Fruit fly (Drosophila melanogaster) whole organism, prepupa: ENCODE results near the gene Eip78C.

Source experiments
- Blimp-1 ChIP-seq: fragments of 200-800 bp; sonication (Bioruptor generic); optimal IDR thresholded peaks from 3 replicates; lab custom pipeline; 2017; ENCODE audit warnings: missing biosample characterization, missing genetic modification characterization, mild to moderate bottlenecking, moderate library complexity, missing genetic modification reagents
- CG11762 ChIP-seq: fragments of 200-800 bp; sonication (Bioruptor generic); optimal IDR thresholded peaks from 3 replicates; lab custom pipeline; 2016; ENCODE audit warnings: missing biosample characterization, missing genetic modification characterization; ENCODE audit not compliant: insufficient read depth
- CG11902 ChIP-seq: fragments of 200-800 bp; sonication (Bioruptor generic); optimal IDR thresholded peaks from 3 replicates; lab custom pipeline; 2016; ENCODE audit warnings: missing biosample characterization, missing genetic modification characterization
- CG1621 ChIP-seq: fragments of 200-800 bp; sonication (Bioruptor generic); optimal IDR thresholded peaks from 3 replicates; lab custom pipeline; 2018; ENCODE audit warnings: missing biosample characterization, mild to moderate bottlenecking, missing genetic modification characterization
- CG16779 ChIP-seq: fragments of 200-800 bp; sonication (Bioruptor generic); optimal IDR thresholded peaks from 3 replicates; lab custom pipeline; 2017; ENCODE audit warnings: missing biosample characterization, mild to moderate bottlenecking, missing genetic modification characterization
- CG3032 ChIP-seq: fragments of 200-800 bp; optimal IDR thresholded peaks from 2 replicates; lab custom pipeline; 2019; ENCODE audit warnings: missing biosample characterization, mild to moderate bottlenecking, missing genetic modification characterization, moderate library complexity
- CG32006 ChIP-seq: fragments of 200-800 bp; sonication (Bioruptor generic); optimal IDR thresholded peaks from 3 replicates; lab custom pipeline; 2017; ENCODE audit warnings: missing biosample characterization, mild to moderate bottlenecking, missing genetic modification characterization
- CG34406 ChIP-seq: fragments of 200-800 bp; sonication (Bioruptor generic); optimal IDR thresholded peaks from 3 replicates; lab custom pipeline; 2016; ENCODE audit warnings: missing biosample characterization, missing genetic modification characterization
- CG4318 ChIP-seq: fragments of 200-800 bp; sonication (Bioruptor generic); optimal IDR thresholded peaks from 3 replicates; lab custom pipeline; 2017; ENCODE audit warnings: missing biosample characterization, mild to moderate bottlenecking, missing genetic modification characterization
- CG6276 ChIP-seq: fragments of 200-800 bp; sonication (Bioruptor generic); optimal IDR thresholded peaks from 2 replicates; lab custom pipeline; 2017; ENCODE audit warnings: missing biosample characterization, mild to moderate bottlenecking, missing genetic modification characterization
- CG6792 ChIP-seq: fragments of 200-800 bp; sonication (Bioruptor generic); optimal IDR thresholded peaks from 3 replicates; lab custom pipeline; 2016; ENCODE audit warnings: missing biosample characterization, missing genetic modification characterization
- CG6808 ChIP-seq: fragments of 200-800 bp; sonication (Bioruptor generic); optimal IDR thresholded peaks from 3 replicates; lab custom pipeline; 2017; ENCODE audit warnings: missing biosample characterization, missing genetic modification characterization, mild to moderate bottlenecking, moderate library complexity, missing genetic modification reagents
- CG6854 ChIP-seq: fragments of 200-800 bp; sonication (Bioruptor generic); optimal IDR thresholded peaks from 2 replicates; lab custom pipeline; 2017; ENCODE audit warnings: missing biosample characterization, mild to moderate bottlenecking, missing genetic modification characterization
- CG7368 ChIP-seq: fragments of 200-800 bp; sonication (Bioruptor generic); optimal IDR thresholded peaks from 3 replicates; lab custom pipeline; 2016; ENCODE audit warnings: missing biosample characterization, missing genetic modification characterization
- CG8119 ChIP-seq: fragments of 200-800 bp; sonication (Bioruptor generic); IDR thresholded peaks from 3 replicates; pipeline ENCODE4 v1.3.6; 2022; ENCODE audit warnings: missing biosample characterization, missing genetic modification characterization
- CG8632 ChIP-seq: fragments of 200-800 bp; sonication (Bioruptor generic); optimal IDR thresholded peaks from 3 replicates; lab custom pipeline; 2016; ENCODE audit warnings: missing biosample characterization, missing genetic modification characterization
- Eip75B ChIP-seq: fragments of 200-800 bp; sonication (Bioruptor generic); optimal IDR thresholded peaks from 3 replicates; lab custom pipeline; 2016; ENCODE audit warnings: missing biosample characterization, missing genetic modification characterization
- Eip78C ChIP-seq: fragments of 200-800 bp; sonication (Bioruptor generic); peaks from one replicate; lab custom pipeline; 2016; ENCODE audit warnings: missing biosample characterization, missing genetic modification characterization
- Eip93F ChIP-seq: fragments of 200-800 bp; sonication (Bioruptor generic); optimal IDR thresholded peaks from 2 replicates; lab custom pipeline; 2016; ENCODE audit warnings: missing biosample characterization, mild to moderate bottlenecking, missing genetic modification characterization
- Ets21C ChIP-seq: fragments of 200-800 bp; sonication (Bioruptor generic); optimal IDR thresholded peaks from 3 replicates; lab custom pipeline; 2016; ENCODE audit warnings: missing biosample characterization, missing genetic modification characterization
- Gug ChIP-seq: fragments of 200-800 bp; sonication (Bioruptor generic); IDR thresholded peaks from 2 replicates; pipeline ENCODE4 v1.3.6; 2022; ENCODE audit warnings: missing biosample characterization, missing genetic modification characterization
- Hr38 ChIP-seq: sonication (Bioruptor generic); optimal IDR thresholded peaks from 2 replicates; lab custom pipeline; 2016; ENCODE audit warnings: missing biosample characterization, missing genetic modification characterization
- Hr4 ChIP-seq: fragments of 200-800 bp; sonication (Bioruptor generic); optimal IDR thresholded peaks from 3 replicates; lab custom pipeline; 2016; ENCODE audit warnings: missing biosample characterization, missing genetic modification characterization
- Lpt ChIP-seq: fragments of 200-800 bp; sonication (Bioruptor generic); optimal IDR thresholded peaks from 3 replicates; lab custom pipeline; 2016; ENCODE audit warnings: missing biosample characterization, missing genetic modification characterization
- Met ChIP-seq: fragments of 200-800 bp; sonication (Bioruptor generic); optimal IDR thresholded peaks from 3 replicates; lab custom pipeline; 2016; ENCODE audit warnings: missing biosample characterization, missing genetic modification characterization
- OdsH ChIP-seq: fragments of 200-800 bp; sonication (Bioruptor generic); optimal IDR thresholded peaks from 3 replicates; lab custom pipeline; 2016; ENCODE audit warnings: missing biosample characterization, missing genetic modification characterization
- Sox102F ChIP-seq: fragments of 200-800 bp; sonication (Bioruptor generic); optimal IDR thresholded peaks from 2 replicates; lab custom pipeline; 2016; ENCODE audit warnings: missing biosample characterization, mild to moderate bottlenecking, missing genetic modification characterization
- Sox14 ChIP-seq: fragments of 200-800 bp; sonication (Bioruptor generic); optimal IDR thresholded peaks from 3 replicates; lab custom pipeline; 2016; ENCODE audit warnings: missing biosample characterization, missing genetic modification characterization
- Sox15 ChIP-seq: fragments of 200-800 bp; sonication (Bioruptor generic); optimal IDR thresholded peaks from 3 replicates; lab custom pipeline; 2016; ENCODE audit warnings: missing biosample characterization, missing genetic modification characterization
- cyc ChIP-seq: fragments of 200-800 bp; sonication (Bioruptor generic); optimal IDR thresholded peaks from 3 replicates; lab custom pipeline; 2016; ENCODE audit warnings: missing biosample characterization, missing genetic modification characterization
- dac ChIP-seq: fragments of 200-800 bp; sonication (Bioruptor generic); optimal IDR thresholded peaks from 2 replicates; lab custom pipeline; 2017; ENCODE audit warnings: missing biosample characterization, mild to moderate bottlenecking, missing genetic modification characterization
- dsx ChIP-seq: fragments of 200-800 bp; optimal IDR thresholded peaks from 3 replicates; lab custom pipeline; 2019; ENCODE audit warnings: missing biosample characterization, mild to moderate bottlenecking, missing genetic modification characterization, moderate library complexity; ENCODE audit not compliant: poor library complexity, severe bottlenecking
- eg ChIP-seq: fragments of 200-800 bp; sonication (Bioruptor generic); IDR thresholded peaks from 3 replicates; pipeline ENCODE4 v1.3.6; 2022; ENCODE audit warnings: missing biosample characterization, missing genetic modification characterization
- esn ChIP-seq: fragments of 200-800 bp; sonication (Bioruptor generic); optimal IDR thresholded peaks from 2 replicates; lab custom pipeline; 2016; ENCODE audit warnings: missing biosample characterization, mild to moderate bottlenecking, missing genetic modification characterization, moderate library complexity
- fd85E ChIP-seq: fragments of 200-800 bp; sonication (Bioruptor generic); optimal IDR thresholded peaks from 3 replicates; lab custom pipeline; 2016; ENCODE audit warnings: missing biosample characterization, missing genetic modification characterization
- fkh ChIP-seq: fragments of 200-800 bp; sonication (Bioruptor generic); optimal IDR thresholded peaks from 3 replicates; lab custom pipeline; 2017; ENCODE audit warnings: missing biosample characterization, mild to moderate bottlenecking, missing genetic modification characterization, moderate library complexity
- lz ChIP-seq: fragments of 200-800 bp; sonication (Bioruptor generic); optimal IDR thresholded peaks from 3 replicates; lab custom pipeline; 2016; ENCODE audit warnings: missing biosample characterization, missing genetic modification characterization
- net ChIP-seq: fragments of 200-800 bp; sonication (Bioruptor generic); optimal IDR thresholded peaks from 3 replicates; lab custom pipeline; 2016; ENCODE audit warnings: missing biosample characterization, missing genetic modification characterization
- pdm3 ChIP-seq: fragments of 200-800 bp; sonication (Bioruptor generic); optimal IDR thresholded peaks from 3 replicates; lab custom pipeline; 2016; ENCODE audit warnings: missing biosample characterization, missing genetic modification characterization
- salr ChIP-seq, 2 experiments: fragments of 200-800 bp; sonication (Bioruptor generic); optimal IDR thresholded peaks; 3 replicates each; lab custom pipeline; 2016 to 2018; ENCODE audit warnings: missing biosample characterization in 2 of 2, missing genetic modification characterization in 2 of 2, mild to moderate bottlenecking in 1 of 2
- spab ChIP-seq: fragments of 200-800 bp; sonication (Bioruptor generic); optimal IDR thresholded peaks from 2 replicates; lab custom pipeline; 2017; ENCODE audit warnings: missing biosample characterization, mild to moderate bottlenecking, missing genetic modification characterization, missing genetic modification reagents
- ss ChIP-seq, 2 experiments: fragments of 200-800 bp; sonication (Bioruptor generic); optimal IDR thresholded peaks; 2 replicates in 1 of 2; 3 replicates in 1 of 2; lab custom pipeline; 2017 to 2018; ENCODE audit warnings: mild to moderate bottlenecking in 2 of 2, missing biosample characterization in 2 of 2, missing genetic modification characterization in 2 of 2, moderate library complexity in 1 of 2
- svp ChIP-seq: fragments of 200-800 bp; sonication (Bioruptor generic); peaks from one replicate; lab custom pipeline; 2016; ENCODE audit warnings: missing biosample characterization, missing genetic modification characterization
- vri ChIP-seq: fragments of 200-800 bp; sonication (Bioruptor generic); optimal IDR thresholded peaks from 3 replicates; lab custom pipeline; 2016; ENCODE audit warnings: missing biosample characterization, mild to moderate bottlenecking, missing genetic modification characterization

The Eip78C gene

DNA sequence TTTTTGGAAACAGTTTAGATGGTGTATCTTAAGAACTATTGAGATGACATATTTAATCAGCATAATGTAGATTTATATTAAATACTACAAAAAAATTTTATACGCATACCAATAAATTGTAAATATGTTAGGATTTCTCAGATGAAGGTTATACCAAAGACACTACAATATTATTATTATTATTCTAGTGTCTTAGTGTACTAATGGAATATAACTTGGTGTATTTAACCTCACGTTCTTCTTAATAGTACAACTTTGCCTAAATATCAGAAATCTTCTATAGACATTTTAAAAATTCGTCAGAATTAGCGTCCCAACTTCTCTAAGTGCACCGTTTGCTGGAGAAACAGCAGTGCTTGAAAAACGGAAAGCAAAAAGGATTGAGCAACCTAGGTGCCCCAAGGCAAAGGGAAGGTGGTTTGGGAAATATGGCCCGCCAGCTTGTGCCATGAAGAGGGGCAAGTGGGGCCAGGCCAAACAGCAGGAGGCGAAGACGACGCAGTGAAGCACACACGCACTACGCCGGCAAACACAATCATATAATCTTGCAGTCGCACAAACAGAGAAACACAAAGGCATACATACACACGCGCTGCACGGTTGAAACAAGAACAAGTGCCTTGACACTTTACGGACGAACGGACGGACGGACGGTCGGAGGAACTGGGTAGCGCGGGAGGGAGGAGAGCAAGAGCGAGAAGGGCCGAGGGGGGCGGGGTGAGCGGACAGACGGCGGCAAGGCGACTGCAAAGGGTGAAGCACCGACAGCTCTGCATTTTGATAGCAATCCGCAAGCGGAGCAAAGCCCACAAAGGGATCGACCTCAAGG, 26.7 kb downstream of the Eip78C start (continued):
- peak; percentile 59 for TF ChIP-seq fkh (GFP tag; lab: Kevin White, UChicago)
- no peak for TF ChIP-seq Ets21C (GFP tag; lab: Kevin White, UChicago)
- TF ChIP-seq Eip93F (GFP tag; lab: Kevin White, UChicago), result no peak
- TF ChIP-seq CG6792, result peak; percentile 39
- peak; percentile 28 for TF ChIP-seq CG11902
- no peak for TF ChIP-seq dac (GFP tag; lab: Kevin White, UChicago)
- peak; percentile 34 for TF ChIP-seq net (GFP tag; lab: Kevin White, UChicago)
- peak; percentile 59 for TF ChIP-seq lz (GFP tag; lab: Kevin White, UChicago)
- TF ChIP-seq svp (GFP tag; lab: Kevin White, UChicago), result peak; percentile 69
- peak; percentile 49 for TF ChIP-seq Met (GFP tag; lab: Kevin White, UChicago)
- peak; percentile 51 for TF ChIP-seq cyc
- peak; percentile 1 to 80 for TF ChIP-seq salr (GFP tag; optimal IDR thresholded peaks at IDR 0.05; lab: Kevin White, UChicago)
- TF ChIP-seq CG6808 (GFP tag; lab: Kevin White, UChicago), result peak; percentile 66
- TF ChIP-seq CG4318, result no peak
- no peak for TF ChIP-seq CG6854 (GFP tag; lab: Kevin White, UChicago)
- no peak for TF ChIP-seq Gug (GFP tag; lab: Robert Waterston, UW)
- TF ChIP-seq fd85E (GFP tag; lab: Kevin White, UChicago), result no peak
- TF ChIP-seq Hr38 (GFP tag; lab: Kevin White, UChicago), result no peak
- TF ChIP-seq CG8632, result peak; percentile 55
- TF ChIP-seq CG32006 (GFP tag; lab: Kevin White, UChicago), result peak; percentile 36
- TF ChIP-seq Sox14 (GFP tag; lab: Kevin White, UChicago), result no peak
- no peak for TF ChIP-seq CG6276 (GFP tag; lab: Kevin White, UChicago)
- no peak for TF ChIP-seq ss (GFP tag; optimal IDR thresholded peaks at IDR 0.05; lab: Kevin White, UChicago)
- peak; percentile 42 for TF ChIP-seq pdm3
- peak; percentile 53 for TF ChIP-seq CG34406 (GFP tag; lab: Kevin White, UChicago)
- peak; percentile 77 for TF ChIP-seq CG3032 (tag; lab: Kevin White, UChicago)
- TF ChIP-seq spab (GFP tag; lab: Kevin White, UChicago), result peak; percentile 79
- peak; percentile 99 for TF ChIP-seq Eip78C (GFP tag; lab: Kevin White, UChicago)
- no peak for TF ChIP-seq eg
- peak; percentile 4 for TF ChIP-seq Sox102F (GFP tag; lab: Kevin White, UChicago)
- peak; percentile 80 for TF ChIP-seq esn (GFP tag; lab: Kevin White, UChicago)
- TF ChIP-seq, all 60 proteins: peak for 37

DNA sequence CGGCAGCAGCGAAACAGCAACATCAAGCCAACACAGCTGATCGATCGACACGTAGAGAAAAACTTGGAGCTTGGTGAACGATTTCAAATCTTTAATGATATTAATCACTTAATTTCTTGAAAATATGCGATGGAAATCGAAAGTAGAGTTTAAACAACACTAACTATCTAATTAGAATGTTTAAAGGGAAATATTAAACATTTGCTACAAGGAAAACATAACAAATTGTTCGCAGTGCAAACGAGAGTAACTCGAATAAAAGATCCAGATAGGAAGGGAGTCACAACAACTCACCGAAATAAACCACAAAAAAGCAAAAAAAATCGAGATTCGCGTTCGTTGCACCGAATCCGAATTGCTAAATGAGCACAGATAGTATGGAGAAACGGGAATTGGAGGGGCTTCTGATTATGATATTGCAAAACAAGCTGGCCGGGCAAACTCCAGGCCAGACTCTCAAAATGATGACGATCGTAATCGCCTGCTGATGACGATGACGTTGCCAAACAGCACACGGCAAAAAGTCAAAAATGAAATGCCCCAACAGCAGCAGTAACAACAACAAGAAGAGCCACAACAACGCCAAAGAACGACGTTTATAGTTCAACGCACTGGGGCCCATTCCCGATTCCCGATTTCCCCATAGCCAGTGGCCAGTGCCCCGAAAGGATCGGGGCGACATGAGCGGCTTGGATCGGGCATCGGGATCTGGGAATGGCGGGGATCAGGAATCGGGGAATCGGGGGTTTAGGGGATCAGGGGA, 27.5 kb downstream of the Eip78C start:
- TF ChIP-seq Lpt (GFP tag; lab: Kevin White, UChicago), result peak; percentile 89
- TF ChIP-seq CG3032 (tag; lab: Kevin White, UChicago), result peak; percentile 99
- TF ChIP-seq Sox102F (GFP tag; lab: Kevin White, UChicago), result peak; percentile 99
- TF ChIP-seq Eip93F (GFP tag; lab: Kevin White, UChicago), result peak; percentile 99
- TF ChIP-seq CG6276 (GFP tag; lab: Kevin White, UChicago), result peak; percentile 71
- TF ChIP-seq pdm3, result peak; percentile 99
- peak; percentile 98 for TF ChIP-seq Sox14 (GFP tag; lab: Kevin White, UChicago)
- TF ChIP-seq Hr4 (GFP tag; lab: Kevin White, UChicago), result peak; percentile 83
- peak; percentile 99 for TF ChIP-seq Eip75B (GFP tag; lab: Kevin White, UChicago)
- peak; percentile 98 for TF ChIP-seq CG6808 (GFP tag; lab: Kevin White, UChicago)
- peak; percentile 72 for TF ChIP-seq Gug (GFP tag; lab: Robert Waterston, UW)
- TF ChIP-seq CG16779, result peak; percentile 90
- no peak for TF ChIP-seq fkh (GFP tag; lab: Kevin White, UChicago)
- TF ChIP-seq Eip78C (GFP tag; lab: Kevin White, UChicago), result peak; percentile 100
- TF ChIP-seq svp (GFP tag; lab: Kevin White, UChicago), result peak; percentile 100
- peak; percentile 98 for TF ChIP-seq dsx
- TF ChIP-seq Hr38 (GFP tag; lab: Kevin White, UChicago), result no peak
- TF ChIP-seq eg, result peak; percentile 82
- TF ChIP-seq vri (GFP tag; lab: Kevin White, UChicago), result peak; percentile 99
- peak; percentile 65 for TF ChIP-seq CG4318
- peak; percentile 98 for TF ChIP-seq OdsH (GFP tag; lab: Kevin White, UChicago)
- peak; percentile 98 for TF ChIP-seq CG7368 (GFP tag; lab: Kevin White, UChicago)
- TF ChIP-seq fd85E (GFP tag; lab: Kevin White, UChicago), result peak; percentile 97
- peak; percentile 98 for TF ChIP-seq Sox15
- TF ChIP-seq CG1621 (tag; lab: Kevin White, UChicago), result peak; percentile 96
- peak; percentile 88 for TF ChIP-seq CG8119 (GFP tag; lab: Robert Waterston, UW)
- TF ChIP-seq Blimp-1, result peak; percentile 97
- peak; percentile 99 for TF ChIP-seq lz (GFP tag; lab: Kevin White, UChicago)
- TF ChIP-seq CG6792, result peak; percentile 99
- TF ChIP-seq CG11762 (GFP tag; lab: Kevin White, UChicago), result peak; percentile 97
